Worm (Caenorhabditis elegans) whole organism, L1 larva: Measurements from ENCODE around the gene C33A12.19.

Source experiments
- rnt-1 ChIP-seq: sonication (generic microtip); optimal IDR thresholded peaks from 2 replicates; lab custom pipeline; 2016; ENCODE audit warnings: mild to moderate bottlenecking, missing genetic modification characterization, moderate library complexity, missing compliant biosample characterization
- tbx-2 ChIP-seq: sonication (generic microtip); optimal IDR thresholded peaks from 2 replicates; lab custom pipeline; 2016; ENCODE audit warnings: missing genetic modification characterization, missing compliant biosample characterization

ce11 chrIV:9469293-9469692 lies 47.5 kb upstream of the C33A12.19 start:
- TF ChIP-seq rnt-1 (tag; lab: Kevin White, UChicago) (no peak), tbx-2 (tag; lab: Kevin White, UChicago) (no peak)
